Fruit fly (Drosophila melanogaster) S2 (cell line): ENCODE results near the gene emc.

Source experiments
- CG8478 ChIP-seq: fragments of >200 bp; optimal IDR thresholded peaks from 2 replicates; lab custom pipeline; 2018
- CTCF ChIP-seq, 2 experiments: fragments of >200 bp; optimal IDR thresholded peaks; 2 replicates each; lab custom pipeline; 2018

dm6 chr3L:731469-731868, 17.7 kb upstream of the emc start:
- TF ChIP-seq CTCF (optimal IDR thresholded peaks at IDR 0.05; lab: Kevin White, UChicago) (no peak), CG8478 (lab: Kevin White, UChicago) (no peak)
